Worm (Caenorhabditis elegans) whole organism, young adult: ENCODE results near the gene ttr-27.

Experiments used
- F57A8.1 ChIP-seq: fragments of 200-800 bp; sonication (Bioruptor generic); optimal IDR thresholded peaks from 2 replicates; lab custom pipeline; 2018; ENCODE audit warnings: mild to moderate bottlenecking, missing genetic modification characterization, moderate library complexity, missing compliant biosample characterization
- ceh-40 ChIP-seq: fragments of 200-800 bp; sonication (Bioruptor generic); IDR thresholded peaks from 2 replicates; pipeline ENCODE4 v1.3.6; 2022; ENCODE audit warnings: missing genetic modification characterization, missing compliant biosample characterization

- TF ChIP-seq F57A8.1 (no peak), ceh-40 (no peak)
Measured at ce11 chrV:12876708-12877107, 27.2 kb downstream of the ttr-27 start.
